Worm (Caenorhabditis elegans) whole organism, L2 larva: ENCODE results near the gene R08E5.4.

Experiments used
- C34F6.9 ChIP-seq: fragments of 150-350 bp; optimal IDR thresholded peaks from 2 replicates; lab custom pipeline; 2014; ENCODE audit warnings: missing biosample characterization, missing genetic modification characterization
- F13H6.1 ChIP-seq: sonication (generic microtip); optimal IDR thresholded peaks from 2 replicates; lab custom pipeline; 2016; ENCODE audit warnings: missing genetic modification characterization, missing compliant biosample characterization
- R02D3.7 ChIP-seq: fragments of 150-350 bp; optimal IDR thresholded peaks from 2 replicates; lab custom pipeline; 2014; ENCODE audit warnings: missing biosample characterization, missing genetic modification characterization
- Y55F3AM.14 ChIP-seq: fragments of 200-800 bp; sonication (Bioruptor generic); optimal IDR thresholded peaks from 2 replicates; lab custom pipeline; 2018; ENCODE audit warnings: mild to moderate bottlenecking, missing genetic modification characterization, missing compliant biosample characterization
- ZK546.5 ChIP-seq: sonication (generic microtip); optimal IDR thresholded peaks from 2 replicates; lab custom pipeline; 2017; ENCODE audit warnings: missing biosample characterization, missing genetic modification characterization
- aly-2 ChIP-seq: fragments of 150-350 bp; optimal IDR thresholded peaks from 2 replicates; lab custom pipeline; 2014; ENCODE audit warnings: missing biosample characterization, missing genetic modification characterization
- ama-1 ChIP-seq: fragments of 150-350 bp; optimal IDR thresholded peaks from 2 replicates; lab custom pipeline; 2018; ENCODE audit warnings: inconsistent platforms
- blmp-1 ChIP-seq: sonication (generic microtip); optimal IDR thresholded peaks from 2 replicates; lab custom pipeline; 2017; ENCODE audit warnings: missing genetic modification characterization, mild to moderate bottlenecking, missing compliant biosample characterization, antibody characterized with exemption, moderate library complexity; ENCODE audit not compliant: insufficient read depth
- ceh-82 ChIP-seq: fragments of 150-350 bp; optimal IDR thresholded peaks from 2 replicates; lab custom pipeline; 2014; ENCODE audit warnings: missing biosample characterization, missing genetic modification characterization
- crh-2 ChIP-seq: sonication (generic microtip); optimal IDR thresholded peaks from 2 replicates; lab custom pipeline; 2017; ENCODE audit warnings: missing biosample characterization, missing genetic modification characterization
- egl-27 ChIP-seq: sonication (generic microtip); optimal IDR thresholded peaks from 3 replicates; lab custom pipeline; 2017; ENCODE audit warnings: missing biosample characterization, missing genetic modification reagents, missing genetic modification characterization
- elt-1 ChIP-seq: fragments of 150-350 bp; optimal IDR thresholded peaks from 2 replicates; lab custom pipeline; 2014; ENCODE audit warnings: missing biosample characterization, missing genetic modification characterization
- elt-3 ChIP-seq: sonication (generic microtip); optimal IDR thresholded peaks from 2 replicates; lab custom pipeline; 2017; ENCODE audit warnings: missing biosample characterization, missing genetic modification characterization
- fos-1 ChIP-seq: fragments of 150-350 bp; optimal IDR thresholded peaks from 2 replicates; lab custom pipeline; 2014; ENCODE audit warnings: missing biosample characterization, missing genetic modification characterization
- lin-11 ChIP-seq: fragments of 150-350 bp; sonication (generic microtip); optimal IDR thresholded peaks from 2 replicates; lab custom pipeline; 2014; ENCODE audit warnings: missing biosample characterization, missing genetic modification characterization, inconsistent platforms, mixed read lengths
- lin-13 ChIP-seq: fragments of 150-350 bp; optimal IDR thresholded peaks from 2 replicates; lab custom pipeline; 2014; ENCODE audit warnings: missing biosample characterization, missing genetic modification reagents, missing genetic modification characterization
- lin-39 ChIP-seq: fragments of 150-350 bp; optimal IDR thresholded peaks from 2 replicates; lab custom pipeline; 2014; ENCODE audit warnings: missing biosample characterization, missing genetic modification reagents, missing genetic modification characterization
- mab-5 ChIP-seq: fragments of 150-350 bp; optimal IDR thresholded peaks from 2 replicates; lab custom pipeline; 2014; ENCODE audit warnings: missing biosample characterization, missing genetic modification characterization
- mdl-1 ChIP-seq, 2 experiments: fragments of 150-350 bp in 1 of 2; sonication (generic microtip) in 1 of 2; optimal IDR thresholded peaks; 2 replicates each; lab custom pipeline; 2017; ENCODE audit warnings: missing biosample characterization in 2 of 2, missing genetic modification characterization in 2 of 2
- nhr-11 ChIP-seq: fragments of 150-350 bp; optimal IDR thresholded peaks from 2 replicates; lab custom pipeline; 2014; ENCODE audit warnings: missing biosample characterization, missing genetic modification characterization
- nhr-129 ChIP-seq: fragments of 150-350 bp; optimal IDR thresholded peaks from 2 replicates; lab custom pipeline; 2014; ENCODE audit warnings: missing biosample characterization, missing genetic modification characterization
- nhr-23 ChIP-seq: fragments of 150-350 bp; optimal IDR thresholded peaks from 2 replicates; lab custom pipeline; 2014; ENCODE audit warnings: missing biosample characterization, missing genetic modification reagents, missing genetic modification characterization
- nhr-237 ChIP-seq: fragments of 150-350 bp; optimal IDR thresholded peaks from 2 replicates; lab custom pipeline; 2014; ENCODE audit warnings: missing biosample characterization, missing genetic modification characterization
- nhr-25 ChIP-seq: fragments of 150-350 bp; sonication (generic microtip); optimal IDR thresholded peaks from 3 replicates; lab custom pipeline; 2014; ENCODE audit warnings: missing biosample characterization, missing genetic modification characterization
- nhr-6 ChIP-seq: fragments of 150-350 bp; optimal IDR thresholded peaks from 2 replicates; lab custom pipeline; 2014; ENCODE audit warnings: missing biosample characterization, missing genetic modification characterization
- nhr-77 ChIP-seq: fragments of 150-350 bp; optimal IDR thresholded peaks from 2 replicates; lab custom pipeline; 2014; ENCODE audit warnings: missing biosample characterization, missing genetic modification characterization
- peb-1 ChIP-seq: fragments of 150-350 bp; optimal IDR thresholded peaks from 2 replicates; lab custom pipeline; 2014; ENCODE audit warnings: missing biosample characterization, missing genetic modification characterization
- skn-1 ChIP-seq: sonication (generic microtip); optimal IDR thresholded peaks from 2 replicates; lab custom pipeline; 2017; ENCODE audit warnings: missing biosample characterization, missing genetic modification characterization
- sma-3 ChIP-seq: sonication (generic microtip); optimal IDR thresholded peaks from 2 replicates; lab custom pipeline; 2016; ENCODE audit warnings: missing genetic modification reagents, missing genetic modification characterization, missing compliant biosample characterization
- sma-9 ChIP-seq, 2 experiments: fragments of 150-350 bp in 1 of 2; sonication (generic microtip) in 1 of 2; optimal IDR thresholded peaks; 2 replicates each; lab custom pipeline; 2014 to 2016; ENCODE audit warnings: missing genetic modification characterization in 2 of 2, mild to moderate bottlenecking in 1 of 2, missing biosample characterization in 1 of 2, missing compliant biosample characterization in 1 of 2, missing genetic modification reagents in 1 of 2, moderate library complexity in 1 of 2
- unc-39 ChIP-seq: fragments of 150-350 bp; optimal IDR thresholded peaks from 2 replicates; lab custom pipeline; 2014; ENCODE audit warnings: missing biosample characterization, missing genetic modification characterization
- unc-55 ChIP-seq: fragments of 150-350 bp; sonication (generic microtip); optimal IDR thresholded peaks from 3 replicates; lab custom pipeline; 2014; ENCODE audit warnings: missing biosample characterization, missing genetic modification reagents, missing genetic modification characterization
- zag-1 ChIP-seq: fragments of 150-350 bp; optimal IDR thresholded peaks from 2 replicates; lab custom pipeline; 2014; ENCODE audit warnings: missing biosample characterization, missing genetic modification characterization
- ztf-1 ChIP-seq: fragments of 200-800 bp; sonication (Bioruptor generic); conservative IDR thresholded peaks from 2 replicates; pipeline ENCODE4 v1.3.6; 2022; ENCODE audit warnings: missing genetic modification characterization, missing compliant biosample characterization
- ztf-11 ChIP-seq: sonication (generic microtip); optimal IDR thresholded peaks from 2 replicates; lab custom pipeline; 2017; ENCODE audit warnings: missing biosample characterization, missing genetic modification characterization
- ztf-4 ChIP-seq: fragments of 150-350 bp; optimal IDR thresholded peaks from 2 replicates; lab custom pipeline; 2014; ENCODE audit warnings: missing biosample characterization, missing genetic modification characterization

R08E5.4 gene

ce11 chrV:3810035-3810434 lies 41.7 kb downstream of the R08E5.4 start:
- no peak for TF ChIP-seq mdl-1 (tag; optimal IDR thresholded peaks at IDR 0.05; lab: Kevin White, UChicago)
- TF ChIP-seq unc-39 (tag; lab: Kevin White, UChicago): no peak
- no peak for TF ChIP-seq sma-9 (GFP tag; optimal IDR thresholded peaks at IDR 0.05; lab: Kevin White, UChicago)
- TF ChIP-seq sma-9 (tag; optimal IDR thresholded peaks at IDR 0.05; lab: Kevin White, UChicago): no peak
- TF ChIP-seq nhr-25 (tag; lab: Kevin White, UChicago): no peak
- TF ChIP-seq lin-13: no peak
- TF ChIP-seq nhr-11 (tag; lab: Kevin White, UChicago): no peak
- TF ChIP-seq egl-27: no peak
- no peak for TF ChIP-seq fos-1
- TF ChIP-seq aly-2 (tag; lab: Kevin White, UChicago): no peak
- no peak for TF ChIP-seq zag-1 (tag; lab: Kevin White, UChicago)
- no peak for TF ChIP-seq unc-55
- no peak for TF ChIP-seq nhr-6 (tag; lab: Kevin White, UChicago)

ce11 chrV:3811541-3811940 lies 43.2 kb downstream of the R08E5.4 start, which contains the start of gene scl-13:
scl-13 (minus strand) TSS chrV:3811641.
- TF ChIP-seq ZK546.5 (tag; lab: Kevin White, UChicago) (no peak), ama-1 (no peak), sma-3 (GFP tag; lab: Kevin White, UChicago) (no peak), nhr-23 (tag; lab: Kevin White, UChicago) (no peak), ceh-82 (tag; lab: Kevin White, UChicago) (no peak), lin-39 (no peak), nhr-77 (tag; lab: Kevin White, UChicago) (no peak), peb-1 (tag; lab: Kevin White, UChicago) (no peak), ztf-1 (GFP tag; lab: Robert Waterston, UW) (no peak), unc-39 (tag; lab: Kevin White, UChicago) (no peak), Y55F3AM.14 (GFP tag; lab: Kevin White, UChicago) (no peak), ztf-11 (tag; lab: Kevin White, UChicago) (no peak), F13H6.1 (no peak), mab-5 (tag; lab: Kevin White, UChicago) (no peak), nhr-237 (tag; lab: Kevin White, UChicago) (no peak)

DNA sequence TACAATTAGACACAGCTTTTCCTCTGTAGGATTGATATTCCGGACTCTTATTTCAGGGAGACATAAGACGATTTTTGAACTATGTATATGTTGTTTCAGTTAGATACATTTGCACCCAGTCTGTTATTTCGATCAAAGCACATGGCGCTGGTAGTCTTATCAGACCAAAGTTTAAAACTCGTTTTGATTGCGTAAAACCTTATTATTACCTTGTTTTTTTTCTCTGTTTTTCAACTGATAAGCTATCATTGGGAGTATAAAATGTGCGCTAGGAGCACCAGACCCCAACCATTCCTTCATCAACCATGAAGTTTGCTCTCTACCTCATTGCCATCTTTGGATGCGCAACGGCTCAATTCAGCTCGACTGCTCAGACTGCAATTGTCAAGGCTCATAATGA lies 43.9 kb downstream of the R08E5.4 start, which contains the start of gene scl-12:
TSS of gene scl-12 (plus strand) at position 301 of the 400 bp plus-strand sequence.
- TF ChIP-seq zag-1 (tag; lab: Kevin White, UChicago): no peak

DNA sequence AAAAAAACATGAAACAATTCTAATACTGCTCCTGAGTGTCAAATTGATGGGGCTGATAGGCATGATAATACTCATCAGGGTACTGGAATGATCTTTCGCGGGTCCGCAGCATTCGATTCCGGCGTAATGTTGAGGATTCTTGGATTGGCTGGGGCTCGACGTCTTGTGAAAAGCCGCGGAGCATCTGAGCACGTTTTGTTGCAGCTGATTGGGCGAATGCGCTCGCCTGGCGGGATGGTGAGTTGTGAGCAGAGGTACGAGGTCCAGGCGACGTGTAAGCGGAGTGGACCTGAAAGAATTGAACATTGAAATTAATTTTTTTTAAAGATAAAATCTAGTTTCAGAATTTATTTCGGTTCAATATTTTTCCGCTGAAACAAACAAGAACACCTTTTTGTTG lies 45.6 kb downstream of the R08E5.4 start:
- TF ChIP-seq Y55F3AM.14 (GFP tag; lab: Kevin White, UChicago): no peak
- TF ChIP-seq nhr-6 (tag; lab: Kevin White, UChicago): no peak
- TF ChIP-seq elt-1 (tag; lab: Kevin White, UChicago): no peak
- no peak for TF ChIP-seq peb-1 (tag; lab: Kevin White, UChicago)
- TF ChIP-seq egl-27: no peak
- no peak for TF ChIP-seq R02D3.7 (tag; lab: Kevin White, UChicago)
- no peak for TF ChIP-seq nhr-25 (tag; lab: Kevin White, UChicago)
- no peak for TF ChIP-seq crh-2 (tag; lab: Kevin White, UChicago)
- no peak for TF ChIP-seq F13H6.1
- no peak for TF ChIP-seq elt-3
- no peak for TF ChIP-seq ceh-82 (tag; lab: Kevin White, UChicago)
- no peak for TF ChIP-seq ztf-4 (tag; lab: Kevin White, UChicago)
- TF ChIP-seq mab-5 (tag; lab: Kevin White, UChicago): no peak
- TF ChIP-seq skn-1: no peak

- TF ChIP-seq blmp-1: no peak
- TF ChIP-seq lin-39: no peak
- no peak for TF ChIP-seq zag-1 (tag; lab: Kevin White, UChicago)
- TF ChIP-seq crh-2 (tag; lab: Kevin White, UChicago): peak; percentile 0
- TF ChIP-seq unc-55: peak; percentile 44
- TF ChIP-seq sma-9 (GFP tag; optimal IDR thresholded peaks at IDR 0.05; lab: Kevin White, UChicago): peak; percentile 3
- TF ChIP-seq sma-9 (tag; optimal IDR thresholded peaks at IDR 0.05; lab: Kevin White, UChicago): no peak
- TF ChIP-seq lin-11 (tag; lab: Kevin White, UChicago): peak; percentile 16
- TF ChIP-seq C34F6.9 (tag; lab: Kevin White, UChicago): peak; percentile 35
- peak; percentile 5 for TF ChIP-seq nhr-129 (tag; lab: Kevin White, UChicago)
- TF ChIP-seq, all 48 proteins: peak for 6
These were observed 46.6 kb downstream of the R08E5.4 start, which contains the start of gene H10D18.1 for ce11 chrV:3814938-3815337. H10D18.1 (plus strand) TSS chrV:3815214.
